Fruit fly (Drosophila melanogaster): ENCODE measurements around the gene CG32081.
A peak's percentile ranks its signal among the peaks of the same experiment; 100 is the strongest.

Gene CG32081

dm6 chr3L:11009000-11009794 lies 18.2 kb upstream of the CG32081 start, which contains the start of gene klu (continued):
- no peak for TF ChIP-seq CG4328 (GFP tag; optimal IDR thresholded peaks at IDR 0.05)
- TF ChIP-seq CG34224 (GFP tag; IDR thresholded peaks at IDR 0.05; ENCODE audit: partially characterized antibody) = 0 out of 3 replicates have a peak, but pooled peaks have one; percentile 9
- no peak for TF ChIP-seq Kr (GFP tag; optimal IDR thresholded peaks at IDR 0.05)
- peak; percentile 56; the same call in 1 of the 2 replicates for TF ChIP-seq sna (GFP tag; IDR thresholded peaks at IDR 0.05; ENCODE audit: partially characterized antibody)
- TF ChIP-seq CG10274 (GFP tag; optimal IDR thresholded peaks at IDR 0.05) = no peak
- peak; percentile 98 for TF ChIP-seq Jarid2 (GFP tag; optimal IDR thresholded peaks at IDR 0.05)
- no peak for TF ChIP-seq vfl (GFP tag; optimal IDR thresholded peaks at IDR 0.05)
- TF ChIP-seq CG12155 (GFP tag; optimal IDR thresholded peaks at IDR 0.05) = no peak
- TF ChIP-seq CG1529 (GFP tag; optimal IDR thresholded peaks at IDR 0.05) = no peak
- peak; percentile 47; the same call in 1 of the 3 replicates for TF ChIP-seq zfh1 (GFP tag; IDR thresholded peaks at IDR 0.05)
- peak; percentile 85 for TF ChIP-seq cwo (GFP tag; optimal IDR thresholded peaks at IDR 0.05)
- TF ChIP-seq CG9215 (GFP tag; IDR thresholded peaks at IDR 0.05) = no peak
- TF ChIP-seq emc (GFP tag; optimal IDR thresholded peaks at IDR 0.05) = no peak
- TF ChIP-seq dm (GFP tag; optimal IDR thresholded peaks at IDR 0.05) = peak; percentile 18
- TF ChIP-seq usp (GFP tag; optimal IDR thresholded peaks at IDR 0.05) = no peak
- TF ChIP-seq vvl (GFP tag; IDR thresholded peaks at IDR 0.05) = peak; percentile 36; the same call in 1 of the 2 replicates
- peak; percentile 25; the same call in 1 of the 2 replicates for TF ChIP-seq MBD-R2 (GFP tag; IDR thresholded peaks at IDR 0.05)
- TF ChIP-seq CG8388 (GFP tag; optimal IDR thresholded peaks at IDR 0.05) = no peak
- no peak for TF ChIP-seq Hmx (GFP tag; optimal IDR thresholded peaks at IDR 0.05)
- no peak for TF ChIP-seq fd102C (GFP tag; optimal IDR thresholded peaks at IDR 0.05)
- no peak for TF ChIP-seq scrt (GFP tag; optimal IDR thresholded peaks at IDR 0.05)
- TF ChIP-seq CG2889 (GFP tag; IDR thresholded peaks at IDR 0.05) = peak; percentile 37; the same call in 1 of the 3 replicates
- no peak for TF ChIP-seq CG30403 (GFP tag; optimal IDR thresholded peaks at IDR 0.05)
- TF ChIP-seq lmd (GFP tag; IDR thresholded peaks at IDR 0.05) = no peak
- no peak for TF ChIP-seq salm (tag; optimal IDR thresholded peaks at IDR 0.05)
- no peak for TF ChIP-seq disco-r (GFP tag; optimal IDR thresholded peaks at IDR 0.05)
- TF ChIP-seq zfh2 (GFP tag; optimal IDR thresholded peaks at IDR 0.05) = no peak
- TF ChIP-seq CG10267 (tag; optimal IDR thresholded peaks at IDR 0.05) = no peak
- TF ChIP-seq nerfin-1 (tag; optimal IDR thresholded peaks at IDR 0.05) = peak; percentile 87
- TF ChIP-seq cas (GFP tag; IDR thresholded peaks at IDR 0.05) = no peak
- no peak for TF ChIP-seq CG14710 (tag; optimal IDR thresholded peaks at IDR 0.05)
- TF ChIP-seq CG4854 (GFP tag; optimal IDR thresholded peaks at IDR 0.05) = no peak
- TF ChIP-seq CG2199 (GFP tag; IDR thresholded peaks at IDR 0.05) = 0 out of 3 replicates have a peak, but pooled peaks have one; percentile 36
- no peak for TF ChIP-seq NC2α (GFP tag; optimal IDR thresholded peaks at IDR 0.05)
- TF ChIP-seq tll (GFP tag; optimal IDR thresholded peaks at IDR 0.05) = peak in 1 of 2 experiments; percentile 73
- peak; percentile 50; the same call in 1 of the 3 replicates for TF ChIP-seq CG34422 (GFP tag; IDR thresholded peaks at IDR 0.05)
- no peak for TF ChIP-seq CG16863 (GFP tag; optimal IDR thresholded peaks at IDR 0.05)
- peak; percentile 83 for TF ChIP-seq Drgx (GFP tag; IDR thresholded peaks at IDR 0.05)
- TF ChIP-seq zen2 (GFP tag; IDR thresholded peaks at IDR 0.05; ENCODE audit: partially characterized antibody) = no peak
- TF ChIP-seq CG13287 (GFP tag; IDR thresholded peaks at IDR 0.05; ENCODE audit: partially characterized antibody) = peak; percentile 23; the same call in 1 of the 2 replicates
- no peak for TF ChIP-seq Oli (tag; optimal IDR thresholded peaks at IDR 0.05)
- no peak for TF ChIP-seq PHDP (tag; optimal IDR thresholded peaks at IDR 0.05)
- TF ChIP-seq pnt (GFP tag; optimal IDR thresholded peaks at IDR 0.05) = no peak
- no peak for TF ChIP-seq Mrtf (GFP tag; IDR thresholded peaks at IDR 0.05)
- TF ChIP-seq CG2712 (tag; optimal IDR thresholded peaks at IDR 0.05) = peak; percentile 8
- TF ChIP-seq gce (GFP tag; IDR thresholded peaks at IDR 0.05) = no peak
- TF ChIP-seq ken (GFP tag; IDR thresholded peaks at IDR 0.05) = no peak
- no peak for TF ChIP-seq Rx (GFP tag; IDR thresholded peaks at IDR 0.05)
- peak; percentile 31 for TF ChIP-seq CG34376 (GFP tag; optimal IDR thresholded peaks at IDR 0.05)

Measured in whole organism, embryonic.